Fruit fly (Drosophila melanogaster): Measurements from ENCODE around the gene CG34109.
A peak's percentile ranks its signal among the peaks of the same experiment; 100 is the strongest.

CG34109 gene

DNA sequence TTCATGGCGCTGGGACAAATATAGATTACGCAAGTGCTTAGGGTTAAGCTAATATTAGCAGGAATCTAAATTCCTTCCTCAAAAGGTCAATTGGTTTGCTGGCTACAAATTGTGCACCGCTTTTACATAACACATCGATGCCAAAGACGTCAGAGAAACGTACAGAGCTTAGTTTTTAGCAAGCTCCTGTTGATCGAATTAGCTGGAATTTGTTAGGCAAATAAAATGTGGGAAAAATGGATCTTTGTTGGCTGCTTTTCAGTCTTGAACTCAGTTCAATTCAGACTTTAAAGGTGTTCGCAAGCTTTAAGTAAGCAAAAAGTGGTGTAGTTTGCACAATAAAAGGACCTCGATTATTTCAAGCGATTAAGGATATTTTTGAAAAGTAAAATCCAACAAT is at the start of gene CG34109:
Gene CG34109 (plus strand): TSS at position 301 of the 400 bp plus-strand sequence.
- TF ChIP-seq CG17801 (GFP tag; optimal IDR thresholded peaks at IDR 0.05; ENCODE audit: partially characterized antibody) = no peak

DNA sequence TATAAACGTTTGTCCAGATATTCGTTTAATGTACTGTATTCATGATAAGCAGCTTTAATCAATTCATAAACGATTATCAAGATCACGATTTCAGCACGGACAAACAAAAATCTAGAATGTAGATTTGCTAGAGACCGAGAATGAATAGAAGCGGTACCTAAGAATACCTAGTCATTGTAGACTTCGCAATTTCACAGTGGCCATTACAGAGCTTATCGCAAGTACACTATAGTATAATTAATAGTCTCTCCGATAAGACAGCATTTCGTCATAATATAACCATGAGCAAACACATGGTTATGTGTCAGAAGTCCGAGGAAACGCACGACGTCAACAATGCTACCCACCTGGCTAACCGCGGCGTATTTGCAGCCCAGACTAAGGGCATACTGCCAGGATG is 44.6 kb upstream of the CG34109 start, which contains the start of gene CG33301:
Gene CG33301 (plus strand): TSS at position 301 of the 400 bp plus-strand sequence.
- no peak for TF ChIP-seq CG17801 (GFP tag; optimal IDR thresholded peaks at IDR 0.05; ENCODE audit: partially characterized antibody)

DNA sequence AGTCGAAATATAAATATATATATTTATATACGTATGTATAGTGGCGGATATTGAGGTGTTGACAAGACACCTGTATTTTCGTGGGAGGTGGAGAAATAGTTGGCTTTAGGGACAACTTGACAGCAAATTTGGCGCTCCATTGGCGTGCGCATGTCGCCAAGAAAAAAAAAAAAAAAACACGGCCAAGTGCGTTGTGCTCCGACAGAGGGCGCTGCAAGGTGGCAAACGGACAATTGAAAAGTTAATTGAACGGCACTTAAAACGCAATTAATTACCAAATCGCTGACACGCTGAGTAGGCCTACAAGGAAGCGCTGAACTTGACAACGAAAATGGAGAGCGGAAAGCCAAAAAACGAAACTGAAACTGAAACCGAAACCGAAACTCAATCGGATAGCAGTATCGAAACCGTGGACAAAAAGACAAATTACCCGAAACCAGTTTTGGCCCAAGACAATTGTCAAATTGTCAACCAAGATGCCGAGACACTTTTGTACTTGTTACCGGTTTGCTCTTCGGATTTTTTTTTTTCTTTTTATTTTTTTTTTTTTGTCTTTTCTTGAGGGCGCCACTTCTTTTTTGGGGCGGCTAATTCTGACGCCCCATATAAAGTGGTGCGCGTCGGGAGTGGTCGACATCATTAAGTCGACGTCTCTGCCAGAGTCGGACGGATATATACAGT is 40.2 kb upstream of the CG34109 start, which contains the start of gene Cpr31A:
Gene Cpr31A (plus strand): TSS at position 631 of the 681 bp plus-strand sequence.
- TF ChIP-seq CG17801 (GFP tag; optimal IDR thresholded peaks at IDR 0.05; ENCODE audit: partially characterized antibody) = no peak

DNA sequence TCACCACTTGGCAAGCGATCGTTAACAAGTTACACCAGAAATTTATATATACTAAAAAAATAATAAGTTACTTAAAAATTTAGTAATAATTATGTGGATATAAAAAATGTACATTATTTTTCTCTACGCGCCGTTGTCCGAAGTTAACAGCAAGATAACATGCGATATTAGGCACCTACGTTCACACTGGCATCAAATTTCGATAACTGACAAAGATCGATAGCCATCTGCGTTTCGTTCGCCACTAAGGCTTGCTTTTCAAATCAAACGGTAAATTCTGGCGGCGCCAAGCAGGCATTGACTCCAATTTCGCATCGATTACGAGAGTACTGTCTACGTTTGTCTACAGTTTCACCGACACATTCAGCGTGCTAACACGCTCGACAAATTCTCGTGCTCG is 37.2 kb upstream of the CG34109 start, which contains the start of gene Pen:
Gene Pen (plus strand): TSS at position 196 of the 400 bp plus-strand sequence.
- no peak for TF ChIP-seq CG17801 (GFP tag; optimal IDR thresholded peaks at IDR 0.05; ENCODE audit: partially characterized antibody)

DNA sequence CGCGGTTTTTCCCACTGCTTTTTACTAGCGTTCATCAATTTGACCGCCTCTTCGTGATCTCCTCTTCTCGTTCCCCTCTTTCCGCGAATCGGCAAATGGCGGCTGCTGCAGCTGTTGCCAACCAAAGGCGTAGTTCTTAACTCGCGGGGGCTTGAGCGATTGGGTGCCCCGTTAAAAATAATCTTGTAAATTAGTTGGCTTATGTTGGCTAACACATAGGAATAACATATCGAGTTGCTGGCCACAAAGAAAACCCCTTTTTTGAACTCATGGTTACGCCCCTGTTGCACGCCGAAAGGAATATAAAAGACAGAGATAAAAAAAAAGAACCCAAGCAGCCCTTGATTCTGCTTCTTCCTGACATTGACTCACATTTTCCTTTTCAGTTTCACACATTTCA is 36.7 kb upstream of the CG34109 start:
- peak; percentile 83 for TF ChIP-seq CG17801 (GFP tag; optimal IDR thresholded peaks at IDR 0.05; ENCODE audit: partially characterized antibody)

DNA sequence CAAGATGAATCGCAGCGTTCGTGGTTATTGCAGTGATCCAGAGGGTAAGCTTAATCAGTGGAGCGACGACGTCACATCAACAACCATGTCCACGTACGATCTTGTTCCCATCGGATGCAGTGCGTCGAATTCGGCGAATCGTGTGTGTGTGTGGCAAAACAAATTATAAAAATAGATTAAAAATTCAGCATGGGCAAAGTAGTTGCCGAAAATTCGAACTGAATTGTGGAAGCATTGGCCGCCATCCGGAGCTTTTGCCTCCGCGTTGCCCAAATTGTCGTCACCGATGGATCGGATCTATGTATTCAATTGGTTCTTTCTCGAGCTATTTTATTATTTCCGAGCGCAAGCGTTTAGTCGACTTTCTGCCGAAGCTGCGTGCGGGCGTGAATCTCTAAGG is 33.4 kb upstream of the CG34109 start, which contains the start of gene Spn31A:
Gene Spn31A (plus strand): TSS at position 301 of the 400 bp plus-strand sequence.
- TF ChIP-seq CG17801 (GFP tag; optimal IDR thresholded peaks at IDR 0.05; ENCODE audit: partially characterized antibody) = no peak

DNA sequence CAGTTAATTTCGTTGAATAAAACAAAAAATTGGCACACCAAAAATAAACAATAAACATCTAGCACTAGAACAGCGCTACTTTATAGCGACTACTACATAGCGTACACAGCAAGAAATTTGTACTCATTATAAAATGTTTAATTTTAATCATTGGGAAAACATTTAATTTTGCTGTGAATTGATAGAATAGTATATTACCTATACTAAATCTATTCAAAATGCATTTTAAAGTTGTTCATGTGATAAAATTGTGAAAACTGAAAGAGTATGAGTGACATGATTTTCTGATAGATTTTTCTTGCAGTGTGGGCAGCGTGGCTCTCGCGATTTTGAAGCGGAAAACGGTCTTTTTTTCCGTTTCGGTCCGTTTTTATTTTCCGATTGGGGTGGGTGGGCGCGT is 32.6 kb upstream of the CG34109 start:
- TF ChIP-seq CG17801 (GFP tag; optimal IDR thresholded peaks at IDR 0.05; ENCODE audit: partially characterized antibody) = no peak

DNA sequence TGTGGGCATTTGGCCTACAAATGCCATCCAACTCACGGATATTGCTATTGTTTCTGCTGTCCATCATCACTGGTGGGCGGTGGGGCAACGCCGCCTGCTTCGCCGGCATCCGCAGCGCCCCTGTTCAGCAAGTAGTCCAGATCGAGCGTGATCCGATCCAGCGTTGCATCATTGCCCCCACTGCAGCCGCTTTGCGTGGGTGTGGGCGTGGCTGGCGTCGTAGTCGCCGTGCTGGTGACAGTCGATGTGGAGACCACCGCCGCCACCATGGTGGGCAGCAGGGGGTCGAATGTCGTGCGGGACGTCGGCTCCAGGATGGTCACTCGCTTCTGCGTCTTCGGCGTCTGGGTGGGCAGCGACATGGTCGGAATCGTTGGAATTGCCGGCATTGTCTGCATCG is 29.1 kb upstream of the CG34109 start:
- no peak for TF ChIP-seq CG17801 (GFP tag; optimal IDR thresholded peaks at IDR 0.05; ENCODE audit: partially characterized antibody)

DNA sequence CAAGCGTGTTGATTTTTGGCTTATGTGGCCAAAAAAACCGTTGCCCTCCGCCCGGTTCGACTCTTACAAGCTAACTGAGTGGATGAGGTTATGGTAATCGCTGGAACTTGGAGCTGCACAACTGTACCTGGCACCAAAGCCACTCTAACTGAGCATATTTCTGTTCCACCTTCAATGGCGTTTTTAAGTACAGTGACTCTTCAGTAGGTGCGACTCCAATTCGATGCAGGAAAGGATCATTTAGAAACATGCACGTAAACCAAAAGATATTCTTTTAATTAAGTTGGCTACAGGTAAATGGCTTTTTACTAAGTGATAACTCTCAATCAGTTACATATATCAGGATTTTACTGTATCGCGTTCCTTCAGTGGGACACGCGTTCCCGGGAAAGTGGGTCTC is 1.6 kb upstream of the CG34109 start, which contains the start of gene CG13133:
Gene CG13133 (minus strand): TSS at position 101 of the 400 bp plus-strand sequence.
- TF ChIP-seq CG17801 (GFP tag; optimal IDR thresholded peaks at IDR 0.05; ENCODE audit: partially characterized antibody) = no peak

DNA sequence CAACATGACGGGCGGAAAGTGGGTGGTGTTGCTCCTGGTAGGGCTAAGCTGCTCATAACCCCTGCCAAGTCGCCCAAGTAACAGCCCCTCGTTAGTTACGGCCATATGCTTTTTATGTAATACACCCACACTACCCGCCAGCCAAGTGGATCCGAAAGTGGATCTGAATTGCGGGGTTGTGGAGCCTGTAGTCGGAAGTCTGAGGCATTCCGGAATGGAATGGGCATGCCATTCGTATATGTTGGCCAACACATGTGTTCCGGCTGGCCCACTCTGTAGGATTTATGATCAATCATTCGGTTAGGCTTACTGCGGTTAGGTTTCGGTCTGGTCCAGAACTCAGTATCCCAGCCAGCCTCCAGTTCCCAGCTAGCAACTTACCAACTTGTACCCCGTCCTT is 2.2 kb downstream of the CG34109 start:
- no peak for TF ChIP-seq CG17801 (GFP tag; optimal IDR thresholded peaks at IDR 0.05; ENCODE audit: partially characterized antibody)

DNA sequence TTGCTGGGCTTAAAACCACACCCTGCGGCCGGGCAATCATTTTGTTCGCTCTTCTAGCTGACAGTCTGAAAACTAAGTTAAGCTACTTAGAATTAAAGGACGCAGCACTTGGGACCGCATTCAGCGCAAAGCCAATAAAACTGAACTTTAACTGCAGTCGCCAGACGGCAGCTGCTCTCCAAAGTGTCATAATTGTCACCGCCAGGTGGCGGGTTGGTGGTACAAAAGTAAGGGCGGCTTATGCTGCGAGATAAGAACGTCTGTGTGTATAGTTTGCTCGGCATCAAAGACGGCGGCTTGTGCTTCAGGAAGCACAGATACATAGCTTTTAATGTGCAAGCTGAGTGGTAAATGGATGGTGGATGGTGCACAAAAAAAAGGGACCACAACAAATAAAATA is 14.9 kb downstream of the CG34109 start:
- no peak for TF ChIP-seq CG17801 (GFP tag; optimal IDR thresholded peaks at IDR 0.05; ENCODE audit: partially characterized antibody)

DNA sequence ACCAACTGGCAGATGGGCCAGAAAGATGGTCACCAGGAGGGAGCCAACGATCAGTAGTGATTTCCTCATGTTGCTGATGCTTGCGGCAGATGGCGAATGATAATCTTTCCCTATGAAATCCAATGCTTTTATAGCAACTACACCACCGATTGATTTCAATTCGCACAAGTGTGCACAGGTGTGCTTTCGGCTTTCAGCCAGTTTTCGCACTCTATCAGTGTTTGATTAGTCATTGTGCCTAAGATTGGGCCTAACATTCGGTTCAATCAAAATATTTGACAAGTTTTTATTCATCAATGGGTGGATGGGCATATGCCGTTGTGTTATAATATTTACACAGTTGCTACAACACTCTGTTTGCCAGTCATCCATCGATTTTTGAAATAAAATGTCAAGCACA is 28.8 kb downstream of the CG34109 start, which contains the start of gene CG13135:
Gene CG13135 (minus strand): TSS at position 101 of the 400 bp plus-strand sequence.
- no peak for TF ChIP-seq CG17801 (GFP tag; optimal IDR thresholded peaks at IDR 0.05; ENCODE audit: partially characterized antibody)

DNA sequence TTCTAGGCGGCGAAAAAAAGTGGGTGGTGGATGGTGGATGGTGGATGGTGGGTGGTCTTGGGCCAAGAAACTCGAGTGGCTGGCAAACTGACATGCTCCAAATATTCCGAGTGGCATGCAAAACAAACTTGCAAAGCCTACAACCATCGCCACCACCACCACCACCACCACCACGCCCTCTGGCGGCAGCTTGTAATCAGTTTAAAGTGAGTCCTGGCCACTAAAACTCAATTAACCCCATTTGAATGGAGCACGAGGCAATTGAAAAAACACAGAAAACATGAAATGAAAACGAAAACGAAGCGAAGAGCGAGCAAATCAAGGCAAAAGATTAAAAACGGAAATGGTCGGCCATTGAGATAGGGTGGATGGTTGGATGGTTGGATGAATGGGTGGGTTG is 30.1 kb downstream of the CG34109 start:
- TF ChIP-seq CG17801 (GFP tag; optimal IDR thresholded peaks at IDR 0.05; ENCODE audit: partially characterized antibody) = no peak

DNA sequence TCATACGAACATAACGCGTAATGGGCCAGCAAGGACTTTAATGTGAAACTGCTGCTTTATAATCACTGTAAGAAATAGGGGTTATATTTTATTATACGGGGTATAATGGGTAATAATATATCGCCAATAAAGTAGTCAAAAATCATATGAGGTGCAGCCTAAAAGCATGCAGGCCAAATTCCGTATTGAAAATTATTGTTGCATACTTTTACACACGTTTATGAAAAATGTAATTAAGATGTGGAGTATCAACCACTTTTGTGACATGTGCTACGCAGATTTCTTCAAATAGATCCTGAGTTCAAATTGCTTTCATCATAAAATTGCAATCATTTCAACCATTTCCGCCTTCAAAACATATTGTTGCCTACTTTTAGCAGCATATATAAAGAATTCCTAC is 36.9 kb downstream of the CG34109 start:
- TF ChIP-seq CG17801 (GFP tag; optimal IDR thresholded peaks at IDR 0.05; ENCODE audit: partially characterized antibody) = no peak

DNA sequence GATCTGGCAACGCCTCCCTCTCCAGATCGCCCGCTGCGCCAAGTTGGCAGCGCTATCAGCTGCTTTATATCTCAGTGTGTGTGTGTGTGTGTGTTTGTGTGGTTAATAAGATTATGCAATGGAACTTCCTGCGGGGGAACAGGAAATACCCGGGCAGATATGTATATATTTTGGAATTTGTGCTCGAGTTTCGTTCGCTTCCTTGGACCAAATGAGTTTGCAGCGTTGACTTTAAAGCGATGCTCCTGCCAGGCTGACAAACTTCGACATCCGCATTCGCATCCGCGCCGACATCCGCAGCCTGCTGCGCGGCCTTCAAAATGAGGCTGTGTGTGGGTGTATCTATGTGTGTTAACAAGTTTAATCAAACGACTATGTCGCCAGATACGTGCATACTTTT is 49.4 kb downstream of the CG34109 start:
- TF ChIP-seq CG17801 (GFP tag; optimal IDR thresholded peaks at IDR 0.05; ENCODE audit: partially characterized antibody) = peak; percentile 23

DNA sequence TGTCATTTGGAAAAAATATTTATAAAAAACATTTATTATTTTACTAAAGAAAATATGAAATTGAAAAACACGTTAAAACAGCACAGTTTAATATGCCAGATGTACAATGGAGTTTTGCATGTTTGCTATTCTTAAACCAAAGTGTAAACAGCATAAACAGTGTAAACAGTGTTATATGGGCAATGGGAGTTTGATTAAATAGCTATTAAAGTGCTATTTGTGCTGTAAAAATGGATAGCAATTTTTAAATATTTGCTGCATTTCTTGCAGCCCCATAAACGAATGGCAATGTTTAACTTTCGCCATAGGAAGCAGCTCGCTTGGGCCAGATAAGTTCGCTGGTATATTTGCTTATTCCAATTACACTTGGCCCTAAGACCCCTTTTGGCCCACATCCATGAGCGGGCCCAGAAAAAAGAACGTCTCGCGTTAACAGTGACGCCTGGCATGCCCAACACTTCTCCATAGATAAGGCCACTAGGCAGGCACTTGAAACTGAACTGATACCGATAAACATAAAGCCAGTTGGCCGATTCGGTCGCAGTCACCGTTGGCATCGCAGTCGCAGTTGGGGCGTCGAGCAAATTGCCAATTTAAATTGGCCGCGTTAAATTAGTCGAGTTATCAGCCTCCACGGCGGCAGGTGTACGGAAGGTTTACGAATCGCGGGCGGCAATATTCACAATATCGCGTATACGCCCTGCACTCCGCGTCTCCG is 50.5 kb downstream of the CG34109 start, which contains the start of gene CG4839:
Gene CG4839 (plus strand): TSS at position 541 of the 718 bp plus-strand sequence.
- TF ChIP-seq CG17801 (GFP tag; optimal IDR thresholded peaks at IDR 0.05; ENCODE audit: partially characterized antibody) = no peak
